Worm (Caenorhabditis elegans): Measurements from ENCODE around the gene dmsr-16.

DNA sequence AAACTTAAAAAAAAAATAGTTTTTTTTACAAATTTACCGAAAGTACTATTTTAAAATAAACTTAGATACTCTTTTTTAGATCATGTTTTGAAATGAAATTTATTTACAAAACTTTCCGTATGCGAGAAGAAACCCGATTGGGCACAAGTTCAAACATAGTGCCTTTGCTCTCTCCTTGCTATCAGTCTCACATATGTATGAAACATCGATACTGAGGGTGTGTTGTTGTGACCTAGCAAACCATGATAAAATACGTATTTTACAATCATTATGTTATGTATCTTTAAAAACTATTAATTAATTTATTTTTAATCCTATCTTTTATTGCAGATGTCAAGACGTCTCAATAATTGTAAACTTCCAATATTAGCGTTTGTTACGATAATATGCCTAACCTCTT lies 1.2 kb upstream of the dmsr-16 start:
- TF ChIP-seq nfya-1 (tag; optimal IDR thresholded peaks at IDR 0.05; ENCODE audit: borderline replicate concordance, insufficient read depth) (no peak), madf-10 (tag; optimal IDR thresholded peaks at IDR 0.05) (no peak), snpc-4 (GFP tag; optimal IDR thresholded peaks at IDR 0.05) (no peak), snpc-4 (tag; optimal IDR thresholded peaks at IDR 0.05) (no peak), F49E8.2 (tag; optimal IDR thresholded peaks at IDR 0.05; ENCODE audit: insufficient read depth) (no peak), nhr-90 (tag; optimal IDR thresholded peaks at IDR 0.05) (no peak), egl-18 (GFP tag; IDR thresholded peaks at IDR 0.05) (no peak), mes-4 (tag; optimal IDR thresholded peaks at IDR 0.05) (no peak), Y56A3A.18 (GFP tag; IDR thresholded peaks at IDR 0.05) (no peak), ZK185.1 (tag; optimal IDR thresholded peaks at IDR 0.05; ENCODE audit: poor library complexity, severe bottlenecking) (no peak), dpl-1 (GFP tag; optimal IDR thresholded peaks at IDR 0.05) (no peak), nhr-179 (tag; optimal IDR thresholded peaks at IDR 0.05) (no peak), T26A5.8 (tag; optimal IDR thresholded peaks at IDR 0.05) (no peak), nfya-2 (GFP tag; IDR thresholded peaks at IDR 0.05) (no peak)

All from whole organism, young adult.